Fruit fly (Drosophila melanogaster) whole organism, wandering third instar larva: Measurements from ENCODE around the gene CG4022.

Source experiments
- brk ChIP-seq: fragments of 200-800 bp; sonication (Bioruptor generic); optimal IDR thresholded peaks from 2 replicates; lab custom pipeline; 2016; ENCODE audit warnings: missing biosample characterization, mild to moderate bottlenecking, missing genetic modification characterization
- lola ChIP-seq: fragments of >200 bp; optimal IDR thresholded peaks from 2 replicates; lab custom pipeline; 2017; ENCODE audit warnings: missing biosample characterization, missing genetic modification characterization
- psq ChIP-seq: fragments of 200-800 bp; sonication (Bioruptor generic); optimal IDR thresholded peaks from 3 replicates; lab custom pipeline; 2017; ENCODE audit warnings: missing biosample characterization, mild to moderate bottlenecking, missing genetic modification characterization, moderate library complexity
- tai ChIP-seq: sonication (Bioruptor generic); optimal IDR thresholded peaks from 2 replicates; lab custom pipeline; 2016; ENCODE audit warnings: missing biosample characterization, missing genetic modification characterization
- usp ChIP-seq: fragments of >200 bp; optimal IDR thresholded peaks from 2 replicates; lab custom pipeline; 2017; ENCODE audit warnings: missing biosample characterization, missing genetic modification characterization

DNA sequence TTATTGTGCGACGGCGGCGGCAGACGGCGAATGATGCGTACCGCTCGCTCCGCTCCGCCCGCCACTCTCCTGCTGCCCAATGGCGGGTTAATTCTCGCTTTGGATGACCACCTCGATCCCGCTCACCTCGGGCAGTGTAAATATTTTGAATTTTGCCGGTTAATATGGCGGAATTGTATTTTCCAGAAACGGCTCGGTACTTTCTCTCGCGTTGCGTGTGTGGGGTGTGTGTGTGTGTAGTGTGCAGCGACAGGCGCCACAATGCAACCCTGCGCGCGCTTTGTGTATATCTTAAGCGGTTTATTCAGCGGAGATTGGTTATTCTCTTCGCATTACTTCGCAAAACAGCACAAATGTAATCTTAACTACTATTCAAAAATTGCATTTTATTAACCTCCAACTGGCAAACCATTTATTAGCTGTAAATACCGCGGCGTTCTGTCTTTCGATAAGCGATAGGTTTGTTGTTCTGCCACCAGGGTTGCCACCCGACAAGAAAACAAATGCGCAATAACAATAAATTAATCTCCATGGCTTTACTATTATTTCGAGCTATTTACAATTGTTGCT is 45.3 kb upstream of the CG4022 start, which contains the start of the genes phol and CG3552:
- TF ChIP-seq lola = no peak
- no peak for TF ChIP-seq brk (GFP tag; lab: Kevin White, UChicago)
- no peak for TF ChIP-seq tai (GFP tag; lab: Kevin White, UChicago)
- no peak for TF ChIP-seq usp
- no peak for TF ChIP-seq psq
